Worm (Caenorhabditis elegans): ENCODE measurements around the gene irld-47.
A peak's percentile ranks its signal among the peaks of the same experiment; 100 is the strongest.

Gene irld-47

DNA sequence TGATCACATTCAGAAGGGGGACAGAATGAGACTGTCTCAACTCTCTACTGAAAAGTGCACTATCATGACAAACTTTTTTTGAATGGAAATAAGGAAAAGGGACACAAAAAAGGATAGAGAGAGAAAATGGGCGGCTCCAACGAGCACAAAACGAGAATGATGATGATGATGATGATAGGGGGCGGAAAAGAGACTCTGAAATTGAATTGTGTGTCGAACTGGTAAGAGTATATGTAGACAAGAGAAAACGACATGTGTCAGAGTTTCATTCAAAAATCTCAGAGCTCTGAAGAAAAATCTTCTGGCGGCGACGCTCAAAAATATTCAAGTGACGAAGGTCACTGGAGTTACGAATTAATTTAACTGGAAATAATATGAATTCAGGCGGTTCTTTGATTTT lies 27.1 kb downstream of the irld-47 start:
- TF ChIP-seq ceh-28 (tag; optimal IDR thresholded peaks at IDR 0.05): no peak
- TF ChIP-seq ztf-11 (tag; optimal IDR thresholded peaks at IDR 0.05): no peak
- no peak for TF ChIP-seq nhr-237 (tag; optimal IDR thresholded peaks at IDR 0.05)
- TF ChIP-seq nhr-43 (tag; optimal IDR thresholded peaks at IDR 0.05; ENCODE audit: poor library complexity, severe bottlenecking): no peak
- TF ChIP-seq egl-27 (tag; optimal IDR thresholded peaks at IDR 0.05): no peak
- peak; percentile 43 for TF ChIP-seq fkh-10 (GFP tag; optimal IDR thresholded peaks at IDR 0.05)
- no peak for TF ChIP-seq lin-39 (tag; optimal IDR thresholded peaks at IDR 0.05)

ce11 chrII:7794222-7794621 lies 28.1 kb downstream of the irld-47 start, which contains the start of gene glr-4:
Gene glr-4 (minus strand): TSS chrII:7794322.
- no peak for TF ChIP-seq nhr-76 (tag; optimal IDR thresholded peaks at IDR 0.05)
- no peak for TF ChIP-seq ama-1 (optimal IDR thresholded peaks at IDR 0.05)
- peak; percentile 32 for TF ChIP-seq elt-1 (tag; optimal IDR thresholded peaks at IDR 0.05)
- no peak for TF ChIP-seq hmg-11 (tag; optimal IDR thresholded peaks at IDR 0.05)

- TF ChIP-seq fos-1 (tag; optimal IDR thresholded peaks at IDR 0.05) (no peak), sea-2 (GFP tag; optimal IDR thresholded peaks at IDR 0.05) (no peak), ceh-82 (tag; optimal IDR thresholded peaks at IDR 0.05) (no peak), nhr-25 (tag; optimal IDR thresholded peaks at IDR 0.05) (peak; percentile 25), fkh-10 (GFP tag; optimal IDR thresholded peaks at IDR 0.05) (no peak), mml-1 (tag; optimal IDR thresholded peaks at IDR 0.05) (no peak), ztf-11 (tag; optimal IDR thresholded peaks at IDR 0.05) (no peak)
These were observed 29.8 kb downstream of the irld-47 start for ce11 chrII:7792514-7792913.

DNA sequence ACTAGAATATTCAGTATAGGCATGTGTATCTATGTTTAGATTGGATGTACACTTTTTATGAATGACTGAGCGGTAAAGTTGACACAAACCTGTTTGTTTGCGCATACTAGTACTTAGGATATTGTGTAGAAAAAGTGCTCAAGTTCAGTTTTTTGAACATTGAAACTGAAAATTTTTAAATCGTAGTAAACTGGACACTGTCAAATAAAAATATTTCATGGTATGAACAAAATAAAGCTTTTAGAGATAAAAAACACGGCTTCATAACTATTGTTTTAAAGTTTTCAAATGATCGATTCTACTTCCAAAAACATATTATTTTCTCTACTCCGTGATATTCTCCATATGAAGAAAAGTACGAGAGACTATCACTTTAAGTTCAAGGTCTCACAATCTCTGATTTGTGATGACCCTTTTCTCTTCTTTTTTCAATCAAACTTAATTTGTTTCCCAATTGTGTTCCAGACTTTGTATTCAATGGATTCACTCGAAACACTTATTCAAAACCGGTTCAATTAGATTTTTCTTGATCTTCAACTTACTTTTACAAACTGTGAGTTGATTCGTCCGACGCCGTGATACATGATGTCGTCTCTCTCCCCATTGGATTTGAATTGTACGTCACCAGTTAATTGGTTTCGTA lies 30.8 kb downstream of the irld-47 start:
- TF ChIP-seq aly-2 (tag; optimal IDR thresholded peaks at IDR 0.05) (no peak), unc-39 (tag; optimal IDR thresholded peaks at IDR 0.05) (no peak), R02D3.7 (tag; optimal IDR thresholded peaks at IDR 0.05) (peak; percentile 18), ceh-82 (tag; optimal IDR thresholded peaks at IDR 0.05) (peak; percentile 6), nhr-43 (tag; optimal IDR thresholded peaks at IDR 0.05; ENCODE audit: poor library complexity, severe bottlenecking) (peak; percentile 10), fkh-10 (GFP tag; optimal IDR thresholded peaks at IDR 0.05) (no peak), pha-4 (tag; optimal IDR thresholded peaks at IDR 0.05) (peak; percentile 41), nhr-23 (tag; optimal IDR thresholded peaks at IDR 0.05) (peak; percentile 67), ceh-28 (tag; optimal IDR thresholded peaks at IDR 0.05) (peak; percentile 20)

ce11 chrII:7790324-7790898 lies 31.9 kb downstream of the irld-47 start, which contains the start of gene srlf-1:
Gene srlf-1 (plus strand): TSS chrII:7790591.
- TF ChIP-seq mdl-1 (tag; optimal IDR thresholded peaks at IDR 0.05) (no peak), pha-4 (tag; optimal IDR thresholded peaks at IDR 0.05) (no peak), pqm-1 (tag; optimal IDR thresholded peaks at IDR 0.05) (no peak), nhr-23 (tag; optimal IDR thresholded peaks at IDR 0.05) (peak; percentile 60), lin-15B (tag; optimal IDR thresholded peaks at IDR 0.05) (no peak), nhr-25 (tag; optimal IDR thresholded peaks at IDR 0.05) (peak; percentile 74), snpc-4 (tag; optimal IDR thresholded peaks at IDR 0.05) (no peak), aly-2 (tag; optimal IDR thresholded peaks at IDR 0.05) (no peak), ama-1 (optimal IDR thresholded peaks at IDR 0.05) (peak; percentile 79), nhr-237 (tag; optimal IDR thresholded peaks at IDR 0.05) (no peak), nhr-67 (tag; optimal IDR thresholded peaks at IDR 0.05) (no peak), elt-3 (tag; optimal IDR thresholded peaks at IDR 0.05) (peak in 1 of 3 experiments; percentile 50)

ce11 chrII:7789605-7790004 lies 32.7 kb downstream of the irld-47 start:
- no peak for TF ChIP-seq egl-27 (tag; optimal IDR thresholded peaks at IDR 0.05)
- TF ChIP-seq egl-5 (tag; optimal IDR thresholded peaks at IDR 0.05): no peak
- TF ChIP-seq ama-1 (optimal IDR thresholded peaks at IDR 0.05): no peak
- TF ChIP-seq nhr-25 (tag; optimal IDR thresholded peaks at IDR 0.05): peak; percentile 60
- TF ChIP-seq eor-1 (tag; optimal IDR thresholded peaks at IDR 0.05): no peak
- TF ChIP-seq elt-1 (tag; optimal IDR thresholded peaks at IDR 0.05): peak; percentile 59
- peak; percentile 17 for TF ChIP-seq ceh-28 (tag; optimal IDR thresholded peaks at IDR 0.05)
- peak; percentile 58 for TF ChIP-seq nhr-23 (tag; optimal IDR thresholded peaks at IDR 0.05)
